Fruit fly (Drosophila melanogaster) whole organism, wandering third instar larva: ENCODE data around the gene CG10338.

Source experiments
- Abd-B ChIP-seq: fragments of >200 bp; optimal IDR thresholded peaks from 2 replicates; lab custom pipeline; 2017; ENCODE audit warnings: missing biosample characterization, missing genetic modification characterization
- CG32264 ChIP-seq: fragments of 200-800 bp; sonication (Bioruptor generic); optimal IDR thresholded peaks from 2 replicates; lab custom pipeline; 2016; ENCODE audit warnings: missing biosample characterization, missing genetic modification characterization
- CG9705 ChIP-seq: fragments of 200-800 bp; sonication (Bioruptor generic); optimal IDR thresholded peaks from 2 replicates; lab custom pipeline; 2018; ENCODE audit warnings: missing biosample characterization, mild to moderate bottlenecking, missing genetic modification characterization
- CrebA ChIP-seq: fragments of 200-800 bp; sonication (Bioruptor generic); optimal IDR thresholded peaks from 2 replicates; lab custom pipeline; 2016; ENCODE audit warnings: missing biosample characterization, mild to moderate bottlenecking, missing genetic modification characterization, borderline replicate concordance
- Dif ChIP-seq: fragments of 200-275, 200-300 bp; sonication (Bioruptor generic); optimal IDR thresholded peaks from 2 replicates; lab custom pipeline; 2018; ENCODE audit warnings: missing biosample characterization, missing genetic modification characterization; ENCODE audit not compliant: partially characterized antibody
- GATAd ChIP-seq: sonication (Bioruptor generic); optimal IDR thresholded peaks from 2 replicates; lab custom pipeline; 2016; ENCODE audit warnings: missing biosample characterization, missing genetic modification characterization
- HLH106 ChIP-seq: fragments of 200-800 bp; optimal IDR thresholded peaks from 3 replicates; lab custom pipeline; 2019; ENCODE audit warnings: missing biosample characterization, mild to moderate bottlenecking, missing genetic modification characterization, moderate library complexity
- Hnf4 ChIP-seq: fragments of 200-800 bp; sonication (Bioruptor generic); optimal IDR thresholded peaks from 2 replicates; lab custom pipeline; 2016; ENCODE audit warnings: missing biosample characterization, mild to moderate bottlenecking, missing genetic modification characterization
- Hr78 ChIP-seq: fragments of >200 bp; optimal IDR thresholded peaks from 2 replicates; lab custom pipeline; 2017; ENCODE audit warnings: missing biosample characterization, missing genetic modification characterization
- Hr83 ChIP-seq: fragments of 200-300 bp; sonication (Bioruptor generic); optimal IDR thresholded peaks from 2 replicates; lab custom pipeline; 2016; ENCODE audit warnings: missing biosample characterization, mild to moderate bottlenecking, missing genetic modification characterization, moderate library complexity; ENCODE audit not compliant: poor library complexity, severe bottlenecking
- Jra ChIP-seq: sonication (Bioruptor generic); optimal IDR thresholded peaks from 2 replicates; lab custom pipeline; 2016; ENCODE audit warnings: missing biosample characterization, missing genetic modification characterization
- Myc ChIP-seq: fragments of >200 bp; optimal IDR thresholded peaks from 2 replicates; lab custom pipeline; 2017
- N ChIP-seq: fragments of >200 bp; optimal IDR thresholded peaks from 2 replicates; lab custom pipeline; 2018; ENCODE audit warnings: missing biosample characterization, missing external identifiers, missing genetic modification characterization
- OdsH ChIP-seq: fragments of 200-800 bp; sonication (Bioruptor generic); optimal IDR thresholded peaks from 2 replicates; lab custom pipeline; 2016; ENCODE audit warnings: missing biosample characterization, mild to moderate bottlenecking, missing genetic modification characterization
- Rel ChIP-seq, 2 experiments: fragments of 200-800 bp; sonication (Bioruptor generic) in 1 of 2; optimal IDR thresholded peaks; 2 replicates in 1 of 2; 3 replicates in 1 of 2; lab custom pipeline; 2016 to 2019; ENCODE audit warnings: mild to moderate bottlenecking in 2 of 2, missing biosample characterization in 2 of 2, missing genetic modification characterization in 2 of 2, moderate library complexity in 1 of 2
- Sp1 ChIP-seq: fragments of 200-800 bp; sonication (Bioruptor generic); optimal IDR thresholded peaks from 3 replicates; lab custom pipeline; 2019; ENCODE audit warnings: missing biosample characterization, mild to moderate bottlenecking, missing genetic modification characterization, moderate library complexity
- br ChIP-seq: fragments of 200-800 bp; sonication (Bioruptor generic); optimal IDR thresholded peaks from 2 replicates; lab custom pipeline; 2016; ENCODE audit warnings: missing biosample characterization, missing genetic modification characterization
- dl ChIP-seq, 2 experiments: fragments of 175-275, 200-275 bp in 1 of 2; fragments of 200-275 bp in 1 of 2; sonication (Bioruptor generic); optimal IDR thresholded peaks; lab custom pipeline; 2018; ENCODE audit warnings: mild to moderate bottlenecking in 2 of 2, missing biosample characterization in 2 of 2, missing genetic modification characterization in 2 of 2, moderate library complexity in 2 of 2; ENCODE audit not compliant: partially characterized antibody in 2 of 2, insufficient read depth in 1 of 2
- dmrt93B ChIP-seq: fragments of 200-800 bp; sonication (Bioruptor generic); optimal IDR thresholded peaks from 2 replicates; lab custom pipeline; 2018; ENCODE audit warnings: missing biosample characterization, mild to moderate bottlenecking, missing genetic modification characterization
- dsf ChIP-seq: sonication (Bioruptor generic); optimal IDR thresholded peaks from 2 replicates; lab custom pipeline; 2016; ENCODE audit warnings: missing biosample characterization, missing genetic modification characterization, borderline replicate concordance
- ey ChIP-seq: fragments of 200-800 bp; sonication (Bioruptor generic); optimal IDR thresholded peaks from 2 replicates; lab custom pipeline; 2016; ENCODE audit warnings: missing biosample characterization, missing genetic modification characterization
- foxo ChIP-seq, 2 experiments: fragments of 200-800 bp; sonication (Bioruptor generic); optimal IDR thresholded peaks; 2 replicates in 1 of 2; 3 replicates in 1 of 2; lab custom pipeline; 2016 to 2017; ENCODE audit warnings: missing biosample characterization in 2 of 2, missing genetic modification characterization in 2 of 2
- fru ChIP-seq: fragments of 200-800 bp; sonication (Bioruptor generic); optimal IDR thresholded peaks from 3 replicates; lab custom pipeline; 2016; ENCODE audit warnings: missing biosample characterization, mild to moderate bottlenecking, missing genetic modification characterization
- h ChIP-seq: fragments of 200-800 bp; sonication (Bioruptor generic); optimal IDR thresholded peaks from 3 replicates; lab custom pipeline; 2016; ENCODE audit warnings: missing biosample characterization, mild to moderate bottlenecking, missing genetic modification characterization
- jim ChIP-seq: fragments of 175-275, 200-325 bp; sonication (Bioruptor generic); optimal IDR thresholded peaks from 2 replicates; lab custom pipeline; 2016; ENCODE audit warnings: missing biosample characterization, mild to moderate bottlenecking, missing genetic modification characterization
- lola ChIP-seq: fragments of >200 bp; optimal IDR thresholded peaks from 2 replicates; lab custom pipeline; 2017; ENCODE audit warnings: missing biosample characterization, missing genetic modification characterization
- pan ChIP-seq: fragments of >200 bp; optimal IDR thresholded peaks from 2 replicates; lab custom pipeline; 2017
- psq ChIP-seq: fragments of 200-800 bp; sonication (Bioruptor generic); optimal IDR thresholded peaks from 3 replicates; lab custom pipeline; 2017; ENCODE audit warnings: missing biosample characterization, mild to moderate bottlenecking, missing genetic modification characterization, moderate library complexity
- rgr ChIP-seq: fragments of 200-800 bp; sonication (Bioruptor generic); optimal IDR thresholded peaks from 3 replicates; lab custom pipeline; 2016; ENCODE audit warnings: missing biosample characterization, mild to moderate bottlenecking, missing genetic modification characterization
- sage ChIP-seq: fragments of 200-800 bp; sonication (Bioruptor generic); optimal IDR thresholded peaks from 2 replicates; lab custom pipeline; 2016; ENCODE audit warnings: missing biosample characterization, mild to moderate bottlenecking, missing genetic modification characterization
- sv ChIP-seq: fragments of 200-800 bp; sonication (Bioruptor generic); optimal IDR thresholded peaks from 3 replicates; lab custom pipeline; 2016; ENCODE audit warnings: missing biosample characterization, missing genetic modification characterization
- tai ChIP-seq: sonication (Bioruptor generic); optimal IDR thresholded peaks from 2 replicates; lab custom pipeline; 2016; ENCODE audit warnings: missing biosample characterization, missing genetic modification characterization
- usp ChIP-seq: fragments of >200 bp; optimal IDR thresholded peaks from 2 replicates; lab custom pipeline; 2017; ENCODE audit warnings: missing biosample characterization, missing genetic modification characterization
- woc ChIP-seq: sonication (Bioruptor generic); optimal IDR thresholded peaks from 2 replicates; lab custom pipeline; 2016; ENCODE audit warnings: missing biosample characterization, mild to moderate bottlenecking, missing genetic modification characterization

Gene CG10338

dm6 chr2L:18694724-18695105 lies 749 bp upstream of the CG10338 start:
- TF ChIP-seq fru (GFP tag; lab: Kevin White, UChicago) (peak; percentile 33), Hnf4 (GFP tag; lab: Kevin White, UChicago) (peak; percentile 8), h (GFP tag; lab: Kevin White, UChicago) (peak; percentile 9), rgr (GFP tag; lab: Kevin White, UChicago) (peak; percentile 13), br (no peak), Jra (GFP tag; lab: Kevin White, UChicago) (peak; percentile 3), ey (GFP tag; lab: Kevin White, UChicago) (peak; percentile 15), foxo (GFP tag; optimal IDR thresholded peaks at IDR 0.05; lab: Kevin White, UChicago) (peak in 1 of 2 experiments; percentile 21), Hr78 (GFP tag; lab: Kevin White, UChicago) (no peak)

dm6 chr2L:18698559-18699130 lies 3.2 kb downstream of the CG10338 start, which contains the start of gene CG10341:
TSS of gene CG10341 (plus strand) at chr2L:18698714.
- TF ChIP-seq woc (GFP tag; lab: Kevin White, UChicago): no peak
- peak; percentile 3 for TF ChIP-seq sage (GFP tag; lab: Kevin White, UChicago)
- peak; percentile 3 for TF ChIP-seq h (GFP tag; lab: Kevin White, UChicago)
- peak; percentile 36 for TF ChIP-seq Myc (lab: Kevin White, UChicago)

dm6 chr2L:18702721-18703488 lies 7.4 kb downstream of the CG10338 start, which contains the start of the genes CG10376 and CG10343:
TSS of gene CG10376 (minus strand) at chr2L:18703105.
TSS of gene CG10343 (plus strand) at chr2L:18703473.
- TF ChIP-seq CG32264 (GFP tag; lab: Kevin White, UChicago): no peak
- TF ChIP-seq Myc (lab: Kevin White, UChicago): peak; percentile 9
- peak; percentile 87 for TF ChIP-seq Sp1
- TF ChIP-seq rgr (GFP tag; lab: Kevin White, UChicago): peak; percentile 77
- peak; percentile 83 for TF ChIP-seq dmrt93B (GFP tag; lab: Kevin White, UChicago)
- TF ChIP-seq lola (GFP tag; lab: Kevin White, UChicago): no peak
- peak; percentile 68 for TF ChIP-seq h (GFP tag; lab: Kevin White, UChicago)
- peak; percentile 56 for TF ChIP-seq ey (GFP tag; lab: Kevin White, UChicago)
- TF ChIP-seq woc (GFP tag; lab: Kevin White, UChicago): peak; percentile 76
- TF ChIP-seq pan (lab: Kevin White, UChicago): no peak
- peak; percentile 34 for TF ChIP-seq sv (GFP tag; lab: Kevin White, UChicago)
- peak; percentile 57 for TF ChIP-seq Hnf4 (GFP tag; lab: Kevin White, UChicago)
- TF ChIP-seq Dif (GFP tag; lab: Kevin White, UChicago): no peak
- peak; percentile 71 for TF ChIP-seq OdsH (GFP tag; lab: Kevin White, UChicago)
- TF ChIP-seq CrebA: no peak
- peak; percentile 79 for TF ChIP-seq CG9705 (GFP tag; lab: Kevin White, UChicago)
- TF ChIP-seq psq (GFP tag; lab: Kevin White, UChicago): peak; percentile 85
- peak; percentile 70 for TF ChIP-seq fru (GFP tag; lab: Kevin White, UChicago)
- TF ChIP-seq GATAd (GFP tag; lab: Kevin White, UChicago): no peak
- no peak for TF ChIP-seq Hr83 (GFP tag; lab: Kevin White, UChicago)
- no peak for TF ChIP-seq Rel (GFP tag; optimal IDR thresholded peaks at IDR 0.05; lab: Kevin White, UChicago)
- peak; percentile 62 for TF ChIP-seq Rel (tag; optimal IDR thresholded peaks at IDR 0.05; lab: Kevin White, UChicago)
- peak; percentile 90 for TF ChIP-seq Hr78 (GFP tag; lab: Kevin White, UChicago)
- TF ChIP-seq sage (GFP tag; lab: Kevin White, UChicago): no peak
- TF ChIP-seq foxo (GFP tag; optimal IDR thresholded peaks at IDR 0.05; lab: Kevin White, UChicago): peak in 1 of 2 experiments; percentile 85
- peak; percentile 92 for TF ChIP-seq HLH106 (tag; lab: Kevin White, UChicago)
- peak; percentile 98 for TF ChIP-seq N
- TF ChIP-seq br: no peak

dm6 chr2L:18705617-18706046 lies 10.2 kb downstream of the CG10338 start, which contains the start of gene Jwa:
TSS of gene Jwa (minus strand) at chr2L:18705703.
- TF ChIP-seq dl (GFP tag; optimal IDR thresholded peaks at IDR 0.05; lab: Kevin White, UChicago; ENCODE audit: insufficient read depth in 1 of 2, partially characterized antibody in 2 of 2) (no peak), usp (no peak), Jra (GFP tag; lab: Kevin White, UChicago) (peak; percentile 97), N (no peak), Dif (GFP tag; lab: Kevin White, UChicago) (no peak), sage (GFP tag; lab: Kevin White, UChicago) (peak; percentile 57), HLH106 (tag; lab: Kevin White, UChicago) (peak; percentile 84), foxo (GFP tag; optimal IDR thresholded peaks at IDR 0.05; lab: Kevin White, UChicago) (peak; percentile 85 to 98), ey (GFP tag; lab: Kevin White, UChicago) (peak; percentile 91), pan (lab: Kevin White, UChicago) (no peak), Hr83 (GFP tag; lab: Kevin White, UChicago) (peak; percentile 37), woc (GFP tag; lab: Kevin White, UChicago) (peak; percentile 88), dsf (GFP tag; lab: Kevin White, UChicago) (peak; percentile 94), tai (no peak), Sp1 (peak; percentile 93), Abd-B (GFP tag; lab: Kevin White, UChicago) (no peak), lola (GFP tag; lab: Kevin White, UChicago) (no peak), br (peak; percentile 96), CG32264 (GFP tag; lab: Kevin White, UChicago) (peak; percentile 65), rgr (GFP tag; lab: Kevin White, UChicago) (peak; percentile 98), fru (GFP tag; lab: Kevin White, UChicago) (peak; percentile 92), h (GFP tag; lab: Kevin White, UChicago) (peak; percentile 90), OdsH (GFP tag; lab: Kevin White, UChicago) (peak; percentile 90), Hnf4 (GFP tag; lab: Kevin White, UChicago) (peak; percentile 98), jim (GFP tag; lab: Kevin White, UChicago) (peak; percentile 27), dmrt93B (GFP tag; lab: Kevin White, UChicago) (peak; percentile 68), GATAd (GFP tag; lab: Kevin White, UChicago) (no peak), psq (GFP tag; lab: Kevin White, UChicago) (peak; percentile 88), sv (GFP tag; lab: Kevin White, UChicago) (peak; percentile 89)
